Fruit fly (Drosophila melanogaster) whole organism, embryonic: ENCODE data around the gene CG2964.

Source experiments
- Atf3 ChIP-seq: fragments of 200-800 bp; sonication (Bioruptor generic); optimal IDR thresholded peaks from 3 replicates; lab custom pipeline; 2016; ENCODE audit warnings: missing biosample characterization, missing genetic modification characterization
- Atf6 ChIP-seq: fragments of 200-800 bp; sonication (Bioruptor generic); IDR thresholded peaks from 2 replicates; pipeline ENCODE4 v1.3.6; 2022; ENCODE audit warnings: missing biosample characterization, missing genetic modification characterization
- BEAF-32 ChIP-seq: fragments of 200-800 bp; sonication (Bioruptor generic); optimal IDR thresholded peaks from 3 replicates; lab custom pipeline; 2017; ENCODE audit warnings: missing biosample characterization, missing genetic modification characterization, mild to moderate bottlenecking, moderate library complexity, missing genetic modification reagents
- Bteb2 ChIP-seq: fragments of 200-800 bp; sonication (Bioruptor generic); optimal IDR thresholded peaks from 2 replicates; lab custom pipeline; 2016; ENCODE audit warnings: missing biosample characterization, missing genetic modification characterization
- CG12236 ChIP-seq: fragments of 200-800 bp; sonication (Bioruptor generic); optimal IDR thresholded peaks from 2 replicates; lab custom pipeline; 2016; ENCODE audit warnings: missing biosample characterization, missing genetic modification characterization
- CG1233 ChIP-seq: fragments of 200-800 bp; sonication (Bioruptor generic); optimal IDR thresholded peaks from 4 replicates; lab custom pipeline; 2018; ENCODE audit warnings: missing biosample characterization, mild to moderate bottlenecking, missing genetic modification characterization
- CG12744 ChIP-seq: fragments of 200-800 bp; sonication (Bioruptor generic); optimal IDR thresholded peaks from 2 replicates; lab custom pipeline; 2016; ENCODE audit warnings: missing biosample characterization, missing genetic modification characterization
- CG15073 ChIP-seq: fragments of 200-800 bp; sonication (Bioruptor generic); optimal IDR thresholded peaks from 2 replicates; lab custom pipeline; 2016; ENCODE audit warnings: missing biosample characterization, missing genetic modification characterization
- CG1602 ChIP-seq: fragments of 200-800 bp; sonication (Bioruptor generic); optimal IDR thresholded peaks from 3 replicates; lab custom pipeline; 2016; ENCODE audit warnings: missing biosample characterization, missing genetic modification characterization
- CG1647 ChIP-seq: fragments of 200-800 bp; sonication (Bioruptor generic); optimal IDR thresholded peaks from 3 replicates; lab custom pipeline; 2016; ENCODE audit warnings: missing biosample characterization, missing genetic modification characterization
- CG16813 ChIP-seq: fragments of 200-800 bp; sonication (Bioruptor generic); IDR thresholded peaks from 3 replicates; pipeline ENCODE4 v1.3.6; 2022; ENCODE audit warnings: missing biosample characterization, missing genetic modification characterization; ENCODE audit not compliant: partially characterized antibody
- CG17612 ChIP-seq: fragments of 200-800 bp; sonication (Bioruptor generic); IDR thresholded peaks from 2 replicates; pipeline ENCODE4 v1.3.6; 2022; ENCODE audit warnings: missing biosample characterization, missing genetic modification characterization
- CG1792 ChIP-seq: fragments of 200-800 bp; sonication (Bioruptor generic); optimal IDR thresholded peaks from 2 replicates; lab custom pipeline; 2016; ENCODE audit warnings: missing biosample characterization, missing genetic modification characterization
- CG18262 ChIP-seq: fragments of 200-800 bp; optimal IDR thresholded peaks from 3 replicates; lab custom pipeline; 2019; ENCODE audit warnings: missing biosample characterization, mild to moderate bottlenecking, missing genetic modification characterization, moderate library complexity
- CG30431 ChIP-seq: fragments of 200-800 bp; sonication (Bioruptor generic); optimal IDR thresholded peaks from 2 replicates; lab custom pipeline; 2017; ENCODE audit warnings: missing biosample characterization, missing genetic modification characterization
- CG31388 ChIP-seq: fragments of 200-800 bp; sonication (Bioruptor generic); optimal IDR thresholded peaks from 2 replicates; lab custom pipeline; 2016; ENCODE audit warnings: missing biosample characterization, missing genetic modification characterization
- CG3995 ChIP-seq: fragments of 200-800 bp; sonication (Bioruptor generic); optimal IDR thresholded peaks from 3 replicates; lab custom pipeline; 2016; ENCODE audit warnings: missing biosample characterization, missing genetic modification characterization
- CG4328 ChIP-seq: fragments of 200-800 bp; sonication (Bioruptor generic); optimal IDR thresholded peaks from 3 replicates; lab custom pipeline; 2017; ENCODE audit warnings: missing biosample characterization, missing genetic modification reagents, missing genetic modification characterization
- CG43689 ChIP-seq: fragments of 200-800 bp; sonication (Bioruptor generic); IDR thresholded peaks from 2 replicates; pipeline ENCODE4 v1.3.6; 2022; ENCODE audit warnings: missing biosample characterization, missing genetic modification characterization
- CG9817 ChIP-seq: fragments of 200-800 bp; sonication (Bioruptor generic); optimal IDR thresholded peaks from 2 replicates; lab custom pipeline; 2018; ENCODE audit warnings: missing biosample characterization, mild to moderate bottlenecking, missing genetic modification characterization, moderate library complexity
- E2f2 ChIP-seq: fragments of 200-800 bp; sonication (Bioruptor generic); IDR thresholded peaks from 2 replicates; pipeline ENCODE4 v1.3.6; 2022; ENCODE audit warnings: missing biosample characterization, missing genetic modification characterization
- Fer1 ChIP-seq: fragments of 200-800 bp; sonication (Bioruptor generic); optimal IDR thresholded peaks from 2 replicates; lab custom pipeline; 2017; ENCODE audit warnings: missing biosample characterization, mild to moderate bottlenecking, missing genetic modification characterization
- Hr78 ChIP-seq, 2 experiments: fragments of 200-800 bp in 1 of 2; fragments of >200 bp in 1 of 2; sonication (Bioruptor generic) in 1 of 2; optimal IDR thresholded peaks; 2 replicates each; lab custom pipeline; 2017 to 2019; ENCODE audit warnings: missing biosample characterization in 2 of 2, missing genetic modification characterization in 2 of 2, mild to moderate bottlenecking in 1 of 2, moderate library complexity in 1 of 2
- Lim3 ChIP-seq: fragments of 200-800 bp; sonication (Bioruptor generic); IDR thresholded peaks from 2 replicates; pipeline ENCODE4 v1.3.6; 2022; ENCODE audit warnings: missing biosample characterization, missing genetic modification characterization
- Oaz ChIP-seq: fragments of 200-800 bp; sonication (Bioruptor generic); IDR thresholded peaks from 2 replicates; pipeline ENCODE4 v1.3.6; 2022; ENCODE audit warnings: missing biosample characterization, missing genetic modification characterization
- Sin3A ChIP-seq: fragments of >200 bp; optimal IDR thresholded peaks from 2 replicates; lab custom pipeline; 2018
- Stat92E ChIP-seq, 3 experiments: fragments of >200 bp in 2 of 3; fragments of 200-800 bp in 1 of 3; sonication (Bioruptor generic) in 1 of 3; optimal IDR thresholded peaks; 2 replicates each; lab custom pipeline; 2017 to 2019; ENCODE audit warnings: missing biosample characterization in 3 of 3, missing genetic modification characterization in 3 of 3, mild to moderate bottlenecking in 1 of 3, moderate library complexity in 1 of 3
- TFAM ChIP-seq: fragments of 200-800 bp; sonication (Bioruptor generic); optimal IDR thresholded peaks from 2 replicates; lab custom pipeline; 2017; ENCODE audit warnings: missing biosample characterization, missing genetic modification characterization, inconsistent platforms
- Usf ChIP-seq: fragments of 200-800 bp; sonication (Bioruptor generic); optimal IDR thresholded peaks from 2 replicates; lab custom pipeline; 2017; ENCODE audit warnings: missing genotype, missing biosample characterization, missing genetic modification characterization
- chinmo ChIP-seq: fragments of 200-800 bp; sonication (Bioruptor generic); IDR thresholded peaks from 4 replicates; pipeline ENCODE4 v1.3.6; 2022; ENCODE audit warnings: missing biosample characterization, missing genetic modification characterization; ENCODE audit not compliant: partially characterized antibody
- crc ChIP-seq: fragments of 200-800 bp; sonication (Bioruptor generic); optimal IDR thresholded peaks from 2 replicates; lab custom pipeline; 2016; ENCODE audit warnings: missing biosample characterization, missing genetic modification characterization
- dysf ChIP-seq: fragments of 200-800 bp; sonication (Bioruptor generic); IDR thresholded peaks from 3 replicates; pipeline ENCODE4 v1.3.6; 2022; ENCODE audit warnings: missing biosample characterization, missing genetic modification characterization
- fd102C ChIP-seq: fragments of 200-800 bp; sonication (Bioruptor generic); optimal IDR thresholded peaks from 2 replicates; lab custom pipeline; 2018; ENCODE audit warnings: missing biosample characterization, mild to moderate bottlenecking, missing genetic modification characterization, moderate library complexity
- gfzf ChIP-seq: fragments of 200-800 bp; sonication (Bioruptor generic); optimal IDR thresholded peaks from 2 replicates; lab custom pipeline; 2016; ENCODE audit warnings: missing biosample characterization, mild to moderate bottlenecking, missing genetic modification characterization, moderate library complexity
- gsb ChIP-seq: fragments of 200-800 bp; sonication (Bioruptor generic); IDR thresholded peaks from 2 replicates; pipeline ENCODE4 v1.3.6; 2022; ENCODE audit warnings: missing biosample characterization, missing genetic modification characterization
- hbn ChIP-seq: fragments of 200-800 bp; sonication (Bioruptor generic); IDR thresholded peaks from 2 replicates; pipeline ENCODE4 v1.3.6; 2022; ENCODE audit warnings: missing biosample characterization, missing genetic modification characterization; ENCODE audit not compliant: partially characterized antibody
- hkb ChIP-seq, 2 experiments: fragments of 200-800 bp in 1 of 2; fragments of >200 bp in 1 of 2; sonication (Bioruptor generic) in 1 of 2; IDR thresholded peaks in 1 of 2; optimal IDR thresholded peaks in 1 of 2; 2 replicates each; pipeline versions ENCODE4 v1.3.6 to Lab custom; 2017 to 2022; ENCODE audit warnings: missing biosample characterization in 1 of 2, missing genetic modification characterization in 1 of 2
- kah ChIP-seq: fragments of 200-800 bp; sonication (Bioruptor generic); optimal IDR thresholded peaks from 2 replicates; lab custom pipeline; 2018; ENCODE audit warnings: missing biosample characterization, mild to moderate bottlenecking, missing genetic modification characterization
- org-1 ChIP-seq: fragments of 200-800 bp; sonication (Bioruptor generic); optimal IDR thresholded peaks from 2 replicates; lab custom pipeline; 2017; ENCODE audit warnings: missing biosample characterization, missing genetic modification characterization
- pho ChIP-seq: fragments of 200-800 bp; sonication (Bioruptor generic); optimal IDR thresholded peaks from 2 replicates; lab custom pipeline; 2016; ENCODE audit warnings: missing biosample characterization, missing genetic modification characterization
- pita ChIP-seq: fragments of 200-800 bp; sonication (Bioruptor generic); optimal IDR thresholded peaks from 2 replicates; lab custom pipeline; 2017; ENCODE audit warnings: missing biosample characterization, mild to moderate bottlenecking, missing genetic modification characterization
- psq ChIP-seq: fragments of 200-800 bp; sonication (Bioruptor generic); optimal IDR thresholded peaks from 2 replicates; lab custom pipeline; 2017; ENCODE audit warnings: missing biosample characterization, missing genetic modification characterization
- ro ChIP-seq: fragments of 200-800 bp; sonication (Bioruptor generic); IDR thresholded peaks from 2 replicates; pipeline ENCODE4 v1.3.6; 2022; ENCODE audit warnings: missing biosample characterization, missing genetic modification characterization
- stwl ChIP-seq: fragments of 200-800 bp; sonication (Bioruptor generic); optimal IDR thresholded peaks from 3 replicates; lab custom pipeline; 2018; ENCODE audit warnings: missing biosample characterization, mild to moderate bottlenecking, missing genetic modification characterization, moderate library complexity
- tap ChIP-seq: fragments of 200-800 bp; optimal IDR thresholded peaks from 3 replicates; lab custom pipeline; 2019; ENCODE audit warnings: missing biosample characterization, mild to moderate bottlenecking, missing genetic modification characterization, moderate library complexity
- unc-4 ChIP-seq: fragments of 200-800 bp; sonication (Bioruptor generic); IDR thresholded peaks from 2 replicates; pipeline ENCODE4 v1.3.6; 2022; ENCODE audit warnings: missing biosample characterization, missing genetic modification characterization; ENCODE audit not compliant: partially characterized antibody
- vfl ChIP-seq: fragments of 200-800 bp; sonication (Bioruptor generic); optimal IDR thresholded peaks from 2 replicates; lab custom pipeline; 2016; ENCODE audit warnings: missing biosample characterization, missing genetic modification characterization
- zf30C ChIP-seq: fragments of 200-800 bp; sonication (Bioruptor generic); optimal IDR thresholded peaks from 3 replicates; lab custom pipeline; 2018; ENCODE audit warnings: missing biosample characterization, mild to moderate bottlenecking, missing genetic modification characterization

CG2964 gene

DNA sequence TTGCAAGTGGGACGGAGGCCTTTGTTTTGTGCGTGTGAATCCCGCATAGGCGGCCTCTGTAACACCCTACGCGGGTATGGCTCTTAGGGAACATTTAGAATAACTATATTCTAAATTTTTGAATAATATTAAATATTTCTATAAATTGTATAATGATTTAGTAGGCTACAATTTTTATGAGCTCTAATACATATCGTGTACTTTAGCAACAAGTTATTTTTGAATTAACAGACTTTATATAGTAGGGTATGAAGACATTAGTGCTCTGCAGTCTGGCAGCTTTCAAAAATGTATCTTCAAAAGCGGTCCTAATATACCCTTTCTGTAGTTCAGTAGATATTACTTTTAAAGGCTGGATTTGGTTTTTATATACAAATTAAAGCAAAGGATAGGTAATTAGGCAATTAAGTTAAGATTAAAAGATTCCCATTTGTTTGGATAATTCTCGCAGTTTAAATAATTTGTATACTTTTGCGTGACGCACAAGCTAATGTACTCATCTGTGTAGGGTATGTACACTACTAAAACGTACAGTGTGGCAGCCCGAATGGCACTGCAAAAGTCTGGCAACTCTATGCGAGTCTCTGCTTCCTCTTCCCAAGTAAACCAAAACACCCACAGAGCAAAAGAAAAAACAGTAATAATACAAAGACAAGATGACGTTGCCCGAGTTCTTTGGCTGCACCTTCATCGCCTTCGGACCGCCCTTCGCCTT is 46.4 kb upstream of the CG2964 start, which contains the start of the genes Snx21 and aph-1 (continued):
- TF ChIP-seq pita (GFP tag; lab: Kevin White, UChicago) (no peak), CG1602 (GFP tag; lab: Kevin White, UChicago) (peak; percentile 92), gsb (GFP tag; lab: Robert Waterston, UW) (no peak; the same call in 1 of the 2 replicates), zf30C (GFP tag; lab: Kevin White, UChicago) (no peak), CG43689 (GFP tag; lab: Robert Waterston, UW) (peak; percentile 52), chinmo (GFP tag; lab: Robert Waterston, UW) (no peak), E2f2 (GFP tag; lab: Robert Waterston, UW) (peak; percentile 75), CG30431 (GFP tag; lab: Kevin White, UChicago) (peak; percentile 88), Bteb2 (GFP tag; lab: Kevin White, UChicago) (peak; percentile 79), tap (tag; lab: Kevin White, UChicago) (peak; percentile 85), fd102C (GFP tag; lab: Kevin White, UChicago) (peak; percentile 28), Stat92E (GFP tag; optimal IDR thresholded peaks at IDR 0.05; lab: Kevin White, UChicago) (peak in 1 of 3 experiments; percentile 71), crc (GFP tag; lab: Kevin White, UChicago) (peak; percentile 74), CG18262 (peak; percentile 93), ro (peak; percentile 64), unc-4 (GFP tag; lab: Robert Waterston, UW) (no peak), CG17612 (GFP tag; lab: Robert Waterston, UW) (peak; percentile 60; the same call in 1 of the 2 replicates), TFAM (GFP tag; lab: Kevin White, UChicago) (peak; percentile 16), Atf6 (GFP tag; lab: Robert Waterston, UW) (peak; percentile 89), CG3995 (GFP tag; lab: Kevin White, UChicago) (peak; percentile 18), Lim3 (GFP tag; lab: Robert Waterston, UW) (0 out of 2 replicates have a peak, but pooled peaks have one; percentile 58), hbn (GFP tag; lab: Robert Waterston, UW) (no peak), gfzf (GFP tag; lab: Kevin White, UChicago) (peak; percentile 21), kah (GFP tag; lab: Kevin White, UChicago) (peak; percentile 84), CG1647 (peak; percentile 81), BEAF-32 (peak; percentile 26), dysf (peak; percentile 94), Usf (GFP tag; lab: Kevin White, UChicago) (peak; percentile 83), stwl (tag; lab: Kevin White, UChicago) (peak; percentile 46), org-1 (GFP tag; lab: Kevin White, UChicago) (peak; percentile 86), CG4328 (GFP tag; lab: Kevin White, UChicago) (peak; percentile 93), vfl (GFP tag; lab: Kevin White, UChicago) (peak; percentile 88), Atf3 (GFP tag; lab: Kevin White, UChicago) (peak; percentile 86), CG31388 (GFP tag; lab: Kevin White, UChicago) (peak; percentile 36), CG15073 (peak; percentile 64), Hr78 (GFP tag; optimal IDR thresholded peaks at IDR 0.05; lab: Kevin White, UChicago) (peak in 1 of 2 experiments; percentile 58), psq (GFP tag; lab: Kevin White, UChicago) (peak; percentile 77), CG1233 (peak; percentile 84), CG12236 (GFP tag; lab: Kevin White, UChicago) (peak; percentile 54), pho (GFP tag; lab: Kevin White, UChicago) (peak; percentile 81), CG9817 (tag; lab: Kevin White, UChicago) (peak; percentile 91), hkb (optimal IDR thresholded peaks at IDR 0.05; lab: Kevin White, UChicago) (peak; percentile 40), hkb (GFP tag; IDR thresholded peaks at IDR 0.05; lab: Robert Waterston, UW) (peak; percentile 91), CG16813 (GFP tag; lab: Robert Waterston, UW) (peak; percentile 18; the same call in 1 of the 3 replicates), Sin3A (lab: Kevin White, UChicago) (peak; percentile 36), Oaz (GFP tag; lab: Robert Waterston, UW) (peak; percentile 80), CG12744 (GFP tag; lab: Kevin White, UChicago) (peak; percentile 26), Fer1 (peak; percentile 93), CG1792 (GFP tag; lab: Kevin White, UChicago) (peak; percentile 76)
